Worm (Caenorhabditis elegans) whole organism, early embryonic: ENCODE measurements around the gene srxa-14.

Experiments used
- ama-1 ChIP-seq: fragments of 150-350 bp; optimal IDR thresholded peaks from 2 replicates; lab custom pipeline; 2014
- ceh-13 ChIP-seq: fragments of 200-800 bp; sonication (Bioruptor generic); optimal IDR thresholded peaks from 2 replicates; lab custom pipeline; 2018; ENCODE audit warnings: mild to moderate bottlenecking, missing genetic modification characterization, missing compliant biosample characterization
- ceh-36 ChIP-seq: sonication (generic microtip); optimal IDR thresholded peaks from 2 replicates; lab custom pipeline; 2016; ENCODE audit warnings: missing genetic modification characterization, inconsistent platforms, missing compliant biosample characterization
- ets-7 ChIP-seq: sonication (generic microtip); optimal IDR thresholded peaks from 2 replicates; lab custom pipeline; 2016; ENCODE audit warnings: missing genotype, missing genetic modification characterization, missing compliant biosample characterization
- flt-1 ChIP-seq: fragments of 200-800 bp; sonication (Bioruptor generic); IDR thresholded peaks from 2 replicates; pipeline ENCODE4 v1.3.6; 2022; ENCODE audit warnings: missing genetic modification characterization, missing compliant biosample characterization
- hmg-4 ChIP-seq: fragments of 200-800 bp; sonication (Bioruptor generic); optimal IDR thresholded peaks from 2 replicates; lab custom pipeline; 2018; ENCODE audit warnings: mild to moderate bottlenecking, missing genetic modification characterization, missing compliant biosample characterization
- hnd-1 ChIP-seq: sonication (generic microtip); optimal IDR thresholded peaks from 2 replicates; lab custom pipeline; 2016; ENCODE audit warnings: missing genetic modification characterization, missing compliant biosample characterization
- tra-4 ChIP-seq: sonication (generic microtip); optimal IDR thresholded peaks from 2 replicates; lab custom pipeline; 2017; ENCODE audit warnings: missing genetic modification characterization, missing compliant biosample characterization

- no peak for TF ChIP-seq ama-1 (lab: Kevin White, UChicago)
- no peak for TF ChIP-seq flt-1 (GFP tag; lab: Robert Waterston, UW)
- TF ChIP-seq tra-4: no peak
- no peak for TF ChIP-seq ceh-36 (tag; lab: Kevin White, UChicago)
- no peak for TF ChIP-seq ceh-13 (GFP tag; lab: Kevin White, UChicago)
- no peak for TF ChIP-seq hnd-1
- TF ChIP-seq ets-7: no peak
- no peak for TF ChIP-seq hmg-4
These were observed 42.9 kb downstream of the srxa-14 start for ce11 chrV:20682309-20682708.
